Worm (Caenorhabditis elegans) whole organism, early embryonic: ENCODE results near the gene efhc-1.

Source experiments
- F13C5.2 ChIP-seq: sonication (generic microtip); optimal IDR thresholded peaks from 2 replicates; lab custom pipeline; 2017; ENCODE audit warnings: mild to moderate bottlenecking, missing genetic modification characterization, inconsistent platforms, missing compliant biosample characterization
- aly-1 ChIP-seq: sonication (generic microtip); optimal IDR thresholded peaks from 2 replicates; lab custom pipeline; 2016; ENCODE audit warnings: missing genetic modification characterization, missing compliant biosample characterization
- ama-1 ChIP-seq: fragments of 150-350 bp; optimal IDR thresholded peaks from 2 replicates; lab custom pipeline; 2014
- ceh-36 ChIP-seq: sonication (generic microtip); optimal IDR thresholded peaks from 2 replicates; lab custom pipeline; 2016; ENCODE audit warnings: missing genetic modification characterization, inconsistent platforms, missing compliant biosample characterization
- flt-1 ChIP-seq: fragments of 200-800 bp; sonication (Bioruptor generic); IDR thresholded peaks from 2 replicates; pipeline ENCODE4 v1.3.6; 2022; ENCODE audit warnings: missing genetic modification characterization, missing compliant biosample characterization
- hmbx-1 ChIP-seq: sonication (generic microtip); optimal IDR thresholded peaks from 2 replicates; lab custom pipeline; 2016; ENCODE audit warnings: mild to moderate bottlenecking, missing genetic modification characterization, missing compliant biosample characterization
- hmg-4 ChIP-seq: fragments of 200-800 bp; sonication (Bioruptor generic); optimal IDR thresholded peaks from 2 replicates; lab custom pipeline; 2018; ENCODE audit warnings: mild to moderate bottlenecking, missing genetic modification characterization, missing compliant biosample characterization
- pes-1 ChIP-seq: fragments of 200-800 bp; sonication (Bioruptor generic); IDR thresholded peaks from 2 replicates; pipeline ENCODE4 v1.3.6; 2022; ENCODE audit warnings: missing genetic modification reagents, missing genetic modification characterization, missing compliant biosample characterization

- TF ChIP-seq F13C5.2 (tag; lab: Kevin White, UChicago) (no peak), hmg-4 (GFP tag; lab: Kevin White, UChicago) (no peak), ama-1 (no peak), pes-1 (GFP tag; lab: Robert Waterston, UW) (no peak), flt-1 (GFP tag; lab: Robert Waterston, UW) (no peak), hmbx-1 (no peak), ceh-36 (tag; lab: Kevin White, UChicago) (no peak), aly-1 (tag; lab: Kevin White, UChicago) (no peak)
These were observed 8.0 kb upstream of the efhc-1 start for ce11 chrX:10350151-10350550.
